Worm (Caenorhabditis elegans) whole organism, late embryonic: ENCODE data around the gene acr-3.

Experiments
- ceh-9 ChIP-seq: sonication (generic microtip); optimal IDR thresholded peaks from 2 replicates; lab custom pipeline; 2016; ENCODE audit warnings: mild to moderate bottlenecking, missing genetic modification characterization, inconsistent platforms, missing compliant biosample characterization
- che-1 ChIP-seq: sonication (generic microtip); optimal IDR thresholded peaks from 2 replicates; lab custom pipeline; 2016; ENCODE audit warnings: mild to moderate bottlenecking, missing genetic modification characterization, missing compliant biosample characterization
- fkh-6 ChIP-seq: sonication (generic microtip); optimal IDR thresholded peaks from 2 replicates; lab custom pipeline; 2016; ENCODE audit warnings: missing genetic modification characterization, missing compliant biosample characterization
- npax-4 ChIP-seq: sonication (generic microtip); optimal IDR thresholded peaks from 2 replicates; lab custom pipeline; 2016; ENCODE audit warnings: missing genetic modification characterization, missing compliant biosample characterization
- odd-2 ChIP-seq: sonication (generic microtip); optimal IDR thresholded peaks from 2 replicates; lab custom pipeline; 2017; ENCODE audit warnings: antibody characterized with exemption, mild to moderate bottlenecking, missing genetic modification characterization, missing compliant biosample characterization
- pax-1 ChIP-seq: fragments of 150-350 bp; optimal IDR thresholded peaks from 2 replicates; lab custom pipeline; 2014; ENCODE audit warnings: missing biosample characterization, missing genetic modification characterization
- sox-2 ChIP-seq: fragments of 200-800 bp; sonication (Bioruptor generic); IDR thresholded peaks from 2 replicates; pipeline ENCODE4 v1.3.6; 2022; ENCODE audit warnings: missing genetic modification reagents, missing genetic modification characterization, missing compliant biosample characterization
- tbx-7 ChIP-seq: sonication (generic microtip); optimal IDR thresholded peaks from 2 replicates; lab custom pipeline; 2016; ENCODE audit warnings: missing genotype, missing genetic modification characterization, missing compliant biosample characterization

ce11 chrX:6663780-6664437 lies 45.4 kb upstream of the acr-3 start:
- TF ChIP-seq ceh-9 (tag; lab: Kevin White, UChicago) (no peak), tbx-7 (tag; lab: Kevin White, UChicago) (no peak), fkh-6 (no peak), pax-1 (tag; lab: Kevin White, UChicago) (no peak), sox-2 (GFP tag; lab: Robert Waterston, UW) (no peak), odd-2 (tag; lab: Kevin White, UChicago) (no peak), npax-4 (tag; lab: Kevin White, UChicago) (no peak), che-1 (tag; lab: Kevin White, UChicago) (no peak)
